Fruit fly (Drosophila melanogaster): ENCODE data around the gene CG44098.

The CG44098 gene

dm6 chr3R:4811124-4811935, 38.3 kb upstream of the CG44098 start, which contains the start of gene Gmppb:
TSS of gene Gmppb (plus strand) at chr3R:4811444.
- TF ChIP-seq phol (tag; optimal IDR thresholded peaks at IDR 0.05) (peak; percentile 93), Stat92E (GFP tag; optimal IDR thresholded peaks at IDR 0.05) (peak in 1 of 3 experiments; percentile 72), ci (GFP tag; IDR thresholded peaks at IDR 0.05) (peak; percentile 15; the same call in 1 of the 3 replicates), sna (GFP tag; IDR thresholded peaks at IDR 0.05; ENCODE audit: partially characterized antibody) (peak; percentile 29; the same call in 1 of the 2 replicates), Sry-β (GFP tag; optimal IDR thresholded peaks at IDR 0.05) (no peak), CG32767 (GFP tag; IDR thresholded peaks at IDR 0.05) (peak; percentile 38; the same call in 1 of the 2 replicates), CG17385 (GFP tag; optimal IDR thresholded peaks at IDR 0.05) (no peak), gem (tag; optimal IDR thresholded peaks at IDR 0.05) (no peak), onecut (GFP tag; IDR thresholded peaks at IDR 0.05) (peak; percentile 86), CG3065 (GFP tag; optimal IDR thresholded peaks at IDR 0.05) (no peak), chinmo (GFP tag; IDR thresholded peaks at IDR 0.05; ENCODE audit: partially characterized antibody) (0 out of 4 replicates have a peak, but pooled peaks have one; percentile 9), z (GFP tag; IDR thresholded peaks at IDR 0.05) (peak; percentile 93), CG31388 (GFP tag; optimal IDR thresholded peaks at IDR 0.05) (no peak), Blimp-1 (GFP tag; optimal IDR thresholded peaks at IDR 0.05) (peak; percentile 92), CG11723 (GFP tag; optimal IDR thresholded peaks at IDR 0.05) (no peak), Mrtf (GFP tag; IDR thresholded peaks at IDR 0.05) (no peak), CG2199 (GFP tag; IDR thresholded peaks at IDR 0.05) (0 out of 3 replicates have a peak, but pooled peaks have one; percentile 19), YL-1 (GFP tag; optimal IDR thresholded peaks at IDR 0.05) (peak; percentile 72), Ravus (GFP tag; IDR thresholded peaks at IDR 0.05) (no peak), cato (GFP tag; optimal IDR thresholded peaks at IDR 0.05; ENCODE audit: borderline replicate concordance) (no peak), cg (GFP tag; optimal IDR thresholded peaks at IDR 0.05) (peak; percentile 78), crol (GFP tag; IDR thresholded peaks at IDR 0.05) (peak; percentile 49; the same call in 1 of the 2 replicates), Dp (GFP tag; optimal IDR thresholded peaks at IDR 0.05) (no peak), CG15696 (tag; optimal IDR thresholded peaks at IDR 0.05) (no peak), mld (GFP tag; IDR thresholded peaks at IDR 0.05; ENCODE audit: partially characterized antibody) (no peak)

dm6 chr3R:4809944-4810653, 37.1 kb upstream of the CG44098 start:
- TF ChIP-seq Med (GFP tag) (peak; percentile 78), CG6791 (GFP tag; IDR thresholded peaks at IDR 0.05; ENCODE audit: partially characterized antibody) (peak; percentile 14; the same call in 1 of the 3 replicates), Nf-YC (tag; optimal IDR thresholded peaks at IDR 0.05) (peak; percentile 18), Asciz (GFP tag; optimal IDR thresholded peaks at IDR 0.05) (no peak), vvl (GFP tag; IDR thresholded peaks at IDR 0.05) (peak; percentile 50; the same call in 1 of the 2 replicates), C15 (GFP tag; IDR thresholded peaks at IDR 0.05) (no peak), HmgD (GFP tag; optimal IDR thresholded peaks at IDR 0.05) (no peak), CG42726 (GFP tag; IDR thresholded peaks at IDR 0.05; ENCODE audit: partially characterized antibody) (peak; percentile 25; the same call in 1 of the 2 replicates), abd-A (tag; optimal IDR thresholded peaks at IDR 0.05) (peak; percentile 84), CG10543 (GFP tag; optimal IDR thresholded peaks at IDR 0.05) (peak; percentile 53), trem (tag; optimal IDR thresholded peaks at IDR 0.05) (no peak), CG32767 (GFP tag; IDR thresholded peaks at IDR 0.05) (0 out of 2 replicates have a peak, but pooled peaks have one; percentile 9), Scr (GFP tag; IDR thresholded peaks at IDR 0.05; ENCODE audit: partially characterized antibody) (peak; percentile 50), nom (GFP tag; optimal IDR thresholded peaks at IDR 0.05) (peak; percentile 82), lab (GFP tag; optimal IDR thresholded peaks at IDR 0.05) (peak; percentile 11), HLHmδ (GFP tag; optimal IDR thresholded peaks at IDR 0.05) (peak; percentile 23), psq (GFP tag; optimal IDR thresholded peaks at IDR 0.05) (peak; percentile 67), CG31388 (GFP tag; optimal IDR thresholded peaks at IDR 0.05) (no peak), onecut (GFP tag; IDR thresholded peaks at IDR 0.05) (0 out of 2 replicates have a peak, but pooled peaks have one; percentile 9), CG12219 (GFP tag; optimal IDR thresholded peaks at IDR 0.05) (peak; percentile 2), tio (GFP tag; optimal IDR thresholded peaks at IDR 0.05) (no peak), CG13775 (GFP tag; optimal IDR thresholded peaks at IDR 0.05) (no peak), CG17385 (GFP tag; optimal IDR thresholded peaks at IDR 0.05) (peak; percentile 30), Blimp-1 (GFP tag; optimal IDR thresholded peaks at IDR 0.05) (peak; percentile 46)
